Fruit fly (Drosophila melanogaster): ENCODE results near the gene Ets21C.
A peak's percentile ranks its signal among the peaks of the same experiment; 100 is the strongest.

Ets21C gene

DNA sequence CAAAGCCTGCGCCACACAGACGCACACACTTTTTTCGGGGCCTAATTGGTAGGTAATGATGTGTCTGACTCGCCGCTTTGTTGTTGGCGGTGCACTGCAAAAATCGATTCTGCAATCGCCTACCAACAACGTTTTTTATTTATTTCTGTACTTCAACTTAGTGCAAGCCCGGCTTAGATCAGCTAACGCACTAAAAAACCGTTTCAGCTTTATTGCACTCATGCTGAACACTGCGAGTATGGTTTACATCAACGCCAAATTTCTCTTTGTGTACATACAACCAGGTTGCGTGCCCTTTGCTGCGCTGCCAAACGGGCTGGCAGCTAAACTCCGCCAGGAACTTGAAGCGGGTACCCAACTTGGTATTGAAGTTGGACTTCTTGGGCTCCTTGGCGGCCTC, 22.5 kb downstream of the Ets21C start (continued):
- peak; percentile 2 for TF ChIP-seq Hmr (GFP tag; optimal IDR thresholded peaks at IDR 0.05)
- peak; percentile 28 for TF ChIP-seq Hsf (GFP tag; optimal IDR thresholded peaks at IDR 0.05)
- TF ChIP-seq CG31224 (GFP tag; IDR thresholded peaks at IDR 0.05): no peak
- TF ChIP-seq CG17328 (GFP tag; IDR thresholded peaks at IDR 0.05): peak; percentile 53; the same call in 1 of the 2 replicates
- TF ChIP-seq Hr3 (GFP tag; optimal IDR thresholded peaks at IDR 0.05): peak; percentile 14
- peak; percentile 34; the same call in 1 of the 3 replicates for TF ChIP-seq dysf (GFP tag; IDR thresholded peaks at IDR 0.05)
- TF ChIP-seq Xrp1 (GFP tag; IDR thresholded peaks at IDR 0.05): peak; percentile 48; the same call in 1 of the 2 replicates
- no peak for TF ChIP-seq Gug (GFP tag; IDR thresholded peaks at IDR 0.05)
- TF ChIP-seq MESR4 (GFP tag; optimal IDR thresholded peaks at IDR 0.05): no peak
- TF ChIP-seq lab (GFP tag; optimal IDR thresholded peaks at IDR 0.05): peak; percentile 4
- TF ChIP-seq vvl (GFP tag; IDR thresholded peaks at IDR 0.05): 0 out of 2 replicates have a peak, but pooled peaks have one; percentile 22
- peak; percentile 17 for TF ChIP-seq unpg (GFP tag; optimal IDR thresholded peaks at IDR 0.05)
- peak; percentile 41; the same call in 1 of the 2 replicates for TF ChIP-seq CG32532 (GFP tag; IDR thresholded peaks at IDR 0.05)
- TF ChIP-seq CG14050 (GFP tag; IDR thresholded peaks at IDR 0.05): no peak
- peak; percentile 10 for TF ChIP-seq CoRest (tag; optimal IDR thresholded peaks at IDR 0.05)
- no peak for TF ChIP-seq Mrtf (GFP tag; IDR thresholded peaks at IDR 0.05)
- TF ChIP-seq sens-2 (GFP tag; IDR thresholded peaks at IDR 0.05): no peak
- TF ChIP-seq sisA (GFP tag; IDR thresholded peaks at IDR 0.05): peak; percentile 42
- TF ChIP-seq Optix (GFP tag; IDR thresholded peaks at IDR 0.05): 0 out of 3 replicates have a peak, but pooled peaks have one; percentile 16
- TF ChIP-seq MTF-1 (GFP tag; optimal IDR thresholded peaks at IDR 0.05; ENCODE audit: borderline replicate concordance): no peak
- TF ChIP-seq esg (GFP tag; conservative IDR thresholded peaks at IDR 0.05): peak; percentile 34; the same call in 1 of the 2 replicates
- no peak for TF ChIP-seq Meics (GFP tag; optimal IDR thresholded peaks at IDR 0.05)
- 0 out of 2 replicates have a peak, but pooled peaks have one; percentile 19 for TF ChIP-seq Awh (GFP tag; IDR thresholded peaks at IDR 0.05)
- peak; percentile 45 for TF ChIP-seq CG18599 (GFP tag; optimal IDR thresholded peaks at IDR 0.05)
- TF ChIP-seq bsh (GFP tag; optimal IDR thresholded peaks at IDR 0.05): peak; percentile 26 to 41
- peak; percentile 75 for TF ChIP-seq lbe (GFP tag; optimal IDR thresholded peaks at IDR 0.05)
- no peak for TF ChIP-seq knrl (GFP tag; IDR thresholded peaks at IDR 0.05; ENCODE audit: partially characterized antibody)
- TF ChIP-seq CG18262 (tag; optimal IDR thresholded peaks at IDR 0.05): no peak
- TF ChIP-seq corto (GFP tag; optimal IDR thresholded peaks at IDR 0.05): peak; percentile 84
- TF ChIP-seq CG16779 (GFP tag; IDR thresholded peaks at IDR 0.05): no peak
- no peak for TF ChIP-seq Hr78 (GFP tag; optimal IDR thresholded peaks at IDR 0.05)

dm6 chr2L:527689-528088, 25.0 kb downstream of the Ets21C start:
- TF ChIP-seq Dek (tag; optimal IDR thresholded peaks at IDR 0.05) (no peak), crol (GFP tag; IDR thresholded peaks at IDR 0.05) (peak; percentile 5; the same call in 1 of the 2 replicates), oc (tag; optimal IDR thresholded peaks at IDR 0.05) (peak; percentile 7), Deaf1 (tag; optimal IDR thresholded peaks at IDR 0.05) (peak; percentile 74), lab (GFP tag; optimal IDR thresholded peaks at IDR 0.05) (peak; percentile 57), sqz (GFP tag; optimal IDR thresholded peaks at IDR 0.05) (peak; percentile 44), CG32532 (GFP tag; IDR thresholded peaks at IDR 0.05) (no peak), CG14710 (tag; optimal IDR thresholded peaks at IDR 0.05) (no peak), chinmo (GFP tag; IDR thresholded peaks at IDR 0.05; ENCODE audit: partially characterized antibody) (0 out of 4 replicates have a peak, but pooled peaks have one; percentile 36), slbo (GFP tag; IDR thresholded peaks at IDR 0.05) (no peak), CoRest (tag; optimal IDR thresholded peaks at IDR 0.05) (no peak), gcm (GFP tag; optimal IDR thresholded peaks at IDR 0.05) (peak; percentile 50)

All from whole organism, embryonic.